Worm (Caenorhabditis elegans): Measurements from ENCODE around the gene vps-37.

Gene vps-37

ce11 chrV:5580517-5580916 is 12.0 kb upstream of the vps-37 start:
- TF ChIP-seq mep-1 (tag; optimal IDR thresholded peaks at IDR 0.05) (peak; percentile 48), pha-4 (tag; optimal IDR thresholded peaks at IDR 0.05) (peak; percentile 70), lin-13 (tag; optimal IDR thresholded peaks at IDR 0.05) (no peak), mab-5 (tag; optimal IDR thresholded peaks at IDR 0.05) (no peak), ces-1 (GFP tag; optimal IDR thresholded peaks at IDR 0.05) (peak; percentile 63), hlh-1 (tag; optimal IDR thresholded peaks at IDR 0.05) (no peak), snpc-4 (tag; optimal IDR thresholded peaks at IDR 0.05) (no peak), ham-2 (GFP tag; optimal IDR thresholded peaks at IDR 0.05) (peak; percentile 81), lsy-2 (tag; optimal IDR thresholded peaks at IDR 0.05) (peak; percentile 55), nhr-237 (tag; optimal IDR thresholded peaks at IDR 0.05) (peak; percentile 2), unc-39 (tag; optimal IDR thresholded peaks at IDR 0.05) (no peak), unc-120 (tag; optimal IDR thresholded peaks at IDR 0.05; ENCODE audit: poor library complexity, severe bottlenecking) (peak; percentile 56), unc-62 (GFP tag; optimal IDR thresholded peaks at IDR 0.05) (peak; percentile 32), nhr-28 (tag; optimal IDR thresholded peaks at IDR 0.05) (no peak), lin-32 (GFP tag; optimal IDR thresholded peaks at IDR 0.05) (no peak), mls-2 (tag; optimal IDR thresholded peaks at IDR 0.05) (peak; percentile 69), elt-3 (tag; optimal IDR thresholded peaks at IDR 0.05) (peak; percentile 54), flh-1 (GFP tag; optimal IDR thresholded peaks at IDR 0.05) (no peak), tbx-8 (GFP tag; optimal IDR thresholded peaks at IDR 0.05) (no peak)

DNA sequence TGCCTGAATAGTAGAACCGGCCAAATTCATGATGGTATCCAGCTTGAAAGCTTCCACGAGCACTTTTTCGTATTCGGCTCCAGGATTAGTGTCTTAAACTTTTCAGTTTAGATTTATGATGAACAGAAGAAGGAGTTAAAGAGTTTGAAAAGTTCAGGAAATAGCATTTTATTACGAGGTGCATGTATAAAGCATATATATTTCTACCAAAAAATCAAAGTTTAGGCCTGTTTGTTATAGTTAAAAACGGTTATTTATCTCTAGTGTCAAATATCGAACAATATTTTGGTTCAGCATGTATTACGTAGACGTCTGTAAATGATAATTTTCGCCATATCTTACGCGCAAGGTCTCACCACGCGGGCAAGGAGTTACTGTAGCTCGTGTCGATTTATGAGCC is 11.2 kb upstream of the vps-37 start, which contains the start of gene klc-2:
TSS of gene klc-2 (minus strand) at position 101 of the 400 bp plus-strand sequence.
- TF ChIP-seq ces-1 (GFP tag; optimal IDR thresholded peaks at IDR 0.05): no peak
- no peak for TF ChIP-seq lin-32 (GFP tag; optimal IDR thresholded peaks at IDR 0.05)
- TF ChIP-seq unc-39 (tag; optimal IDR thresholded peaks at IDR 0.05): no peak

DNA sequence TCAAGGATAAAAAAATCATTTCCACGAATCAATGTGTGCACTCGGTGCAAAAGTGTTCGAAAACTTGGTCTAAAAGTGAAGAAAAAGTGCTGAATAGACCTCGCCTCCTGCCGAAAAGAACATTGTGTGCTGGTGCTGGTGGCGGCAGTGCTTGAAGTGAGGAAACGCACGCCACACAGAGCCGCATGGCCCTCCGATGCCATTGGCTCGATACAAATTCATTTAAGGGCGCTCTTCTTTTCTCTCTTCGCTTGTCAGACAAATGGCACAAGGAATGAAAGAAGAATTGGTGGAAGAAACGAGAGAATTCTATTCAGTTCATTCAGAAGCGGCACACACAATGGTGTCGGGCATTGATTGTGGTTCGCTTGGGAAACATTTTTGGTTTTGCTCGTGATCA is 10.2 kb upstream of the vps-37 start:
- TF ChIP-seq elt-3 (tag; optimal IDR thresholded peaks at IDR 0.05) (no peak), ces-1 (GFP tag; optimal IDR thresholded peaks at IDR 0.05) (peak; percentile 93)

DNA sequence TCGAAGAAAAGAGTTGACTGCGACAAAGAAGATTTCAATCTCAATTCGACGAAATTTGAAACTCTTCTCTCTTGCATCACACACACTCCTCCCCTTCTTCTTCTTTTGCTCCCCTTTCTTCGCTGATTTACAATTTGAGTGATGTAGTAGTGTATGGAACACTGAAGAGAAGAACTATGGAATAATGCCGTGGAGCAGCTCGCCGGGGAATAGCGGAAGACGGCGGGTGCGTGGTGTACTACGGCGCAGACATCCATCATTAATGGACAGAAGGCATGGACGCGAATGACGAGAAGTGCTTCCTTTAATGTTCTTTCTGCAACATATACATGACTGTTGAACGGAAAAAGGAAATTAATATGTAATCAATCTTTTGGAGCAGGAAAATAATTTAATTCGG is 9.6 kb upstream of the vps-37 start:
- no peak for TF ChIP-seq ceh-39 (tag; optimal IDR thresholded peaks at IDR 0.05)
- no peak for TF ChIP-seq ceh-43 (GFP tag; optimal IDR thresholded peaks at IDR 0.05)
- no peak for TF ChIP-seq nhr-2 (tag; optimal IDR thresholded peaks at IDR 0.05)
- TF ChIP-seq mep-1 (tag; optimal IDR thresholded peaks at IDR 0.05): no peak
- TF ChIP-seq lsy-2 (tag; optimal IDR thresholded peaks at IDR 0.05): no peak
- TF ChIP-seq hlh-1 (tag; optimal IDR thresholded peaks at IDR 0.05): no peak
- no peak for TF ChIP-seq ham-2 (GFP tag; optimal IDR thresholded peaks at IDR 0.05)
- TF ChIP-seq ces-1 (GFP tag; optimal IDR thresholded peaks at IDR 0.05): no peak
- TF ChIP-seq snpc-4 (tag; optimal IDR thresholded peaks at IDR 0.05): no peak
- TF ChIP-seq cnd-1 (tag; optimal IDR thresholded peaks at IDR 0.05): no peak
- no peak for TF ChIP-seq drap-1 (GFP tag; optimal IDR thresholded peaks at IDR 0.05)
- no peak for TF ChIP-seq mls-2 (tag; optimal IDR thresholded peaks at IDR 0.05)
- no peak for TF ChIP-seq flh-1 (GFP tag; optimal IDR thresholded peaks at IDR 0.05)
- no peak for TF ChIP-seq nhr-12 (tag; optimal IDR thresholded peaks at IDR 0.05)
- TF ChIP-seq unc-62 (GFP tag; optimal IDR thresholded peaks at IDR 0.05): no peak

DNA sequence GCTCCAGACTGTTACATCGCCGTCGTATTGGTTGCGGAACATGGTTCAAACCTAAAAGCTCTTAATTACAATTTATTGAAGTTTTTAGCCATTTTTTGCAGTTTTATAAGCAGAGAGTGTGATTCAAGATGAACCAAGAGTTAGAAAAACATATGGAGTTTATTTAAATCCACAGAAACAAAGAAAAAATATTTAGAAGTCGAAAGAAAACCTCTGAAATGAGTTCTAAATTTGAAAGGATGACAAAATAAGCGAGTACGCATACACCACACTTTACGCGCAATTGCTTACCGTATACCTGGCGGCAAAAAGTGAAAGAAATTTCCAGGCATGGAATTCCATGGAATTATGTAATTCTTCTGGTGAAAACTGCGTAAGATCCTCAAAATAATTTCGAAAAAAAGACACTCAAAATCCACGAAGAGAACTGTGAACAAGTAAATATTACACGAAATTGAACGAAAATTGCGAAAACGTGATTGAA is 8.2 kb upstream of the vps-37 start, which contains the start of gene pas-6:
TSS of gene pas-6 (minus strand) at position 51 of the 484 bp plus-strand sequence.
- TF ChIP-seq unc-120 (tag; optimal IDR thresholded peaks at IDR 0.05; ENCODE audit: poor library complexity, severe bottlenecking) (no peak), ces-1 (GFP tag; optimal IDR thresholded peaks at IDR 0.05) (peak; percentile 23), unc-62 (GFP tag; optimal IDR thresholded peaks at IDR 0.05) (no peak), lsy-2 (tag; optimal IDR thresholded peaks at IDR 0.05) (peak; percentile 96), drap-1 (GFP tag; optimal IDR thresholded peaks at IDR 0.05) (no peak), mep-1 (tag; optimal IDR thresholded peaks at IDR 0.05) (peak; percentile 9), ham-2 (GFP tag; optimal IDR thresholded peaks at IDR 0.05) (no peak)

ce11 chrV:5584833-5585232 is 7.7 kb upstream of the vps-37 start, which contains the start of gene CD4.11:
TSS of gene CD4.11 (plus strand) at chrV:5585133.
- TF ChIP-seq elt-1 (tag; optimal IDR thresholded peaks at IDR 0.05; ENCODE audit: borderline replicate concordance, insufficient read depth): no peak
- TF ChIP-seq unc-62 (GFP tag; optimal IDR thresholded peaks at IDR 0.05): no peak
- no peak for TF ChIP-seq snpc-4 (tag; optimal IDR thresholded peaks at IDR 0.05)
- no peak for TF ChIP-seq pha-4 (tag; optimal IDR thresholded peaks at IDR 0.05)
- TF ChIP-seq drap-1 (GFP tag; optimal IDR thresholded peaks at IDR 0.05): no peak
- no peak for TF ChIP-seq ceh-39 (tag; optimal IDR thresholded peaks at IDR 0.05)
- no peak for TF ChIP-seq mab-5 (tag; optimal IDR thresholded peaks at IDR 0.05)
- no peak for TF ChIP-seq ztf-11 (tag; optimal IDR thresholded peaks at IDR 0.05)
- TF ChIP-seq elt-3 (tag; optimal IDR thresholded peaks at IDR 0.05): no peak
- no peak for TF ChIP-seq M03D4.4 (tag; optimal IDR thresholded peaks at IDR 0.05)
- no peak for TF ChIP-seq ceh-83 (GFP tag; optimal IDR thresholded peaks at IDR 0.05)
- no peak for TF ChIP-seq tbx-8 (GFP tag; optimal IDR thresholded peaks at IDR 0.05)
- no peak for TF ChIP-seq flh-1 (GFP tag; optimal IDR thresholded peaks at IDR 0.05)
- TF ChIP-seq nhr-237 (tag; optimal IDR thresholded peaks at IDR 0.05): no peak
- no peak for TF ChIP-seq unc-39 (tag; optimal IDR thresholded peaks at IDR 0.05)
- no peak for TF ChIP-seq nhr-2 (tag; optimal IDR thresholded peaks at IDR 0.05)

Data from whole organism, mixed stage, embryonic.